Worm (Caenorhabditis elegans) whole organism, L4 larva: ENCODE data around the gene F19G12.8.
"Not testable (repeated sequence)": the region's sequence is repeated elsewhere in the genome, so short reads cannot be mapped to it uniquely, and the experiment has no call there.

Source experiments
- F26F4.8 ChIP-seq: fragments of 200-800 bp; sonication (Bioruptor generic); conservative IDR thresholded peaks from 2 replicates; pipeline ENCODE4 v1.3.6; 2022; ENCODE audit warnings: missing genetic modification characterization, missing compliant biosample characterization
- F44E2.7 ChIP-seq: fragments of 200-800 bp; sonication (Bioruptor generic); IDR thresholded peaks from 2 replicates; pipeline ENCODE4 v2.1.2; 2022; ENCODE audit warnings: missing genetic modification characterization, missing compliant biosample characterization
- R02D3.7 ChIP-seq: fragments of 150-350 bp; sonication (generic microtip); optimal IDR thresholded peaks from 3 replicates; lab custom pipeline; 2014; ENCODE audit warnings: missing biosample characterization, missing genetic modification characterization
- T26A8.4 ChIP-seq: fragments of 200-800 bp; sonication (Bioruptor generic); IDR thresholded peaks from 2 replicates; pipeline ENCODE4 v1.3.6; 2022; ENCODE audit warnings: missing genetic modification characterization, missing compliant biosample characterization
- Y105C5A.15 ChIP-seq: fragments of 200-800 bp; sonication (Bioruptor generic); IDR thresholded peaks from 2 replicates; pipeline ENCODE4 v1.3.6; 2022; ENCODE audit warnings: missing genetic modification characterization, missing compliant biosample characterization
- Y48G9A.11 ChIP-seq: fragments of 200-800 bp; sonication (Bioruptor generic); IDR thresholded peaks from 2 replicates; pipeline ENCODE4 v1.3.6; 2022; ENCODE audit warnings: missing genetic modification reagents, missing genetic modification characterization, missing compliant biosample characterization
- Y75B8A.6 ChIP-seq: fragments of 200-800 bp; sonication (Bioruptor generic); IDR thresholded peaks from 2 replicates; pipeline ENCODE4 v1.3.6; 2022; ENCODE audit warnings: missing genetic modification reagents, missing genetic modification characterization, missing compliant biosample characterization
- ZK337.2 ChIP-seq: fragments of 200-800 bp; sonication (Bioruptor generic); IDR thresholded peaks from 2 replicates; pipeline ENCODE4 v1.3.6; 2022; ENCODE audit warnings: missing genetic modification reagents, missing genetic modification characterization, missing compliant biosample characterization
- arid-1 ChIP-seq: fragments of 200-800 bp; sonication (Bioruptor generic); conservative IDR thresholded peaks from 2 replicates; pipeline ENCODE4 v1.3.6; 2022; ENCODE audit warnings: missing genetic modification reagents, missing genetic modification characterization, missing compliant biosample characterization
- ceh-20 ChIP-seq: fragments of 200-800 bp; sonication (Bioruptor generic); IDR thresholded peaks from 2 replicates; pipeline ENCODE4 v1.3.6; 2022; ENCODE audit warnings: missing genetic modification reagents, missing genetic modification characterization, missing compliant biosample characterization
- ceh-44 ChIP-seq: fragments of 200-800 bp; sonication (Bioruptor generic); IDR thresholded peaks from 2 replicates; pipeline ENCODE4 v1.3.6; 2022; ENCODE audit warnings: missing genetic modification reagents, missing genetic modification characterization, missing compliant biosample characterization
- ctbp-1 ChIP-seq: fragments of 200-800 bp; sonication (Bioruptor generic); IDR thresholded peaks from 2 replicates; pipeline ENCODE4 v1.3.6; 2022; ENCODE audit warnings: missing genetic modification reagents, missing genetic modification characterization, missing compliant biosample characterization
- daf-8 ChIP-seq: fragments of 200-800 bp; sonication (Bioruptor generic); IDR thresholded peaks from 2 replicates; pipeline ENCODE4 v1.3.6; 2022; ENCODE audit warnings: missing genetic modification characterization, missing compliant biosample characterization
- dmd-6 ChIP-seq: fragments of 200-800 bp; sonication (Bioruptor generic); IDR thresholded peaks from 2 replicates; pipeline ENCODE4 v1.3.6; 2022; ENCODE audit warnings: missing genetic modification reagents, missing genetic modification characterization, missing compliant biosample characterization
- dmd-8 ChIP-seq: fragments of 200-800 bp; sonication (Bioruptor generic); IDR thresholded peaks from 2 replicates; pipeline ENCODE4 v1.3.6; 2022; ENCODE audit warnings: missing genetic modification characterization, missing compliant biosample characterization
- dmd-9 ChIP-seq: fragments of 200-800 bp; sonication (Bioruptor generic); IDR thresholded peaks from 2 replicates; pipeline ENCODE4 v1.3.6; 2022; ENCODE audit warnings: missing genetic modification reagents, missing genetic modification characterization, missing compliant biosample characterization
- egl-43 ChIP-seq: fragments of 200-800 bp; sonication (Bioruptor generic); IDR thresholded peaks from 2 replicates; pipeline ENCODE4 v1.3.6; 2022; ENCODE audit warnings: missing genetic modification reagents, missing genetic modification characterization, missing compliant biosample characterization
- lim-7 ChIP-seq: fragments of 200-800 bp; sonication (Bioruptor generic); IDR thresholded peaks from 2 replicates; pipeline ENCODE4 v1.3.6; 2022; ENCODE audit warnings: missing genetic modification characterization, missing compliant biosample characterization
- lin-1 ChIP-seq: fragments of 200-800 bp; sonication (Bioruptor generic); IDR thresholded peaks from 2 replicates; pipeline ENCODE4 v1.3.6; 2022; ENCODE audit warnings: missing genetic modification reagents, missing genetic modification characterization, missing compliant biosample characterization
- lin-38 ChIP-seq: fragments of 200-800 bp; sonication (Bioruptor generic); IDR thresholded peaks from 2 replicates; pipeline ENCODE4 v1.3.6; 2022; ENCODE audit warnings: missing genetic modification reagents, missing genetic modification characterization, missing compliant biosample characterization
- madf-5 ChIP-seq, 2 experiments: fragments of 200-800 bp; sonication (Bioruptor generic); IDR thresholded peaks; 2 replicates each; pipeline ENCODE4 v1.3.6; 2022; ENCODE audit warnings: missing compliant biosample characterization in 2 of 2, missing genetic modification characterization in 2 of 2
- madf-9 ChIP-seq: fragments of 200-800 bp; sonication (Bioruptor generic); conservative IDR thresholded peaks from 2 replicates; pipeline ENCODE4 v1.3.6; 2022; ENCODE audit warnings: missing genetic modification reagents, missing genetic modification characterization, missing compliant biosample characterization
- mdl-1 ChIP-seq, 2 experiments: fragments of 150-350 bp in 1 of 2; sonication (generic microtip) in 1 of 2; optimal IDR thresholded peaks; 2 replicates each; lab custom pipeline; 2014 to 2017; ENCODE audit warnings: missing biosample characterization in 2 of 2, missing genetic modification characterization in 2 of 2
- mdt-29 ChIP-seq: fragments of 200-800 bp; sonication (Bioruptor generic); IDR thresholded peaks from 2 replicates; pipeline ENCODE4 v1.3.6; 2022; ENCODE audit warnings: missing genetic modification reagents, missing genetic modification characterization, missing compliant biosample characterization
- nhr-11 ChIP-seq: fragments of 150-350 bp; optimal IDR thresholded peaks from 2 replicates; lab custom pipeline; 2014; ENCODE audit warnings: missing biosample characterization, missing genetic modification characterization
- nhr-41 ChIP-seq: fragments of 200-800 bp; sonication (Bioruptor generic); IDR thresholded peaks from 2 replicates; pipeline ENCODE4 v1.3.6; 2022; ENCODE audit warnings: missing genetic modification reagents, missing genetic modification characterization, missing compliant biosample characterization
- pha-4 ChIP-seq, 2 experiments: fragments of 150-350 bp in 1 of 2; fragments of 200-800 bp in 1 of 2; sonication (Bioruptor generic) in 1 of 2; IDR thresholded peaks in 1 of 2; optimal IDR thresholded peaks in 1 of 2; 2 replicates each; pipeline versions ENCODE4 v1.3.6 to Lab custom; 2014 to 2022; ENCODE audit warnings: missing genetic modification characterization in 2 of 2, missing genetic modification reagents in 2 of 2, missing biosample characterization in 1 of 2, missing compliant biosample characterization in 1 of 2
- php-3 ChIP-seq: fragments of 200-800 bp; sonication (Bioruptor generic); IDR thresholded peaks from 2 replicates; pipeline ENCODE4 v1.3.6; 2022; ENCODE audit warnings: missing genetic modification reagents, missing genetic modification characterization, missing compliant biosample characterization
- saeg-2 ChIP-seq: fragments of 200-800 bp; sonication (Bioruptor generic); IDR thresholded peaks from 2 replicates; pipeline ENCODE4 v1.3.6; 2022; ENCODE audit warnings: missing genetic modification reagents, missing genetic modification characterization, missing compliant biosample characterization
- snpc-1.2 ChIP-seq: fragments of 200-800 bp; sonication (Bioruptor generic); IDR thresholded peaks from 2 replicates; pipeline ENCODE4 v1.3.6; 2022; ENCODE audit warnings: missing genetic modification reagents, missing genetic modification characterization, missing compliant biosample characterization
- snpc-4 ChIP-seq: fragments of 150-350 bp; optimal IDR thresholded peaks from 2 replicates; lab custom pipeline; 2014; ENCODE audit warnings: missing biosample characterization, missing genetic modification characterization
- tag-97 ChIP-seq: fragments of 200-800 bp; sonication (Bioruptor generic); IDR thresholded peaks from 2 replicates; pipeline ENCODE4 v1.3.6; 2022; ENCODE audit warnings: missing genetic modification characterization, missing compliant biosample characterization
- tra-1 ChIP-seq: fragments of 200-800 bp; sonication (Bioruptor generic); IDR thresholded peaks from 2 replicates; pipeline ENCODE4 v1.3.6; 2022; ENCODE audit warnings: missing genetic modification reagents, missing genetic modification characterization, missing compliant biosample characterization
- vab-7 ChIP-seq: fragments of 200-800 bp; sonication (Bioruptor generic); IDR thresholded peaks from 2 replicates; pipeline ENCODE4 v1.3.6; 2022; ENCODE audit warnings: missing genetic modification reagents, missing genetic modification characterization, missing compliant biosample characterization
- zfp-3 ChIP-seq: fragments of 200-800 bp; sonication (Bioruptor generic); conservative IDR thresholded peaks from 2 replicates; pipeline ENCODE4 v1.3.6; 2022; ENCODE audit warnings: missing genetic modification reagents, missing genetic modification characterization, missing compliant biosample characterization

The F19G12.8 gene

DNA sequence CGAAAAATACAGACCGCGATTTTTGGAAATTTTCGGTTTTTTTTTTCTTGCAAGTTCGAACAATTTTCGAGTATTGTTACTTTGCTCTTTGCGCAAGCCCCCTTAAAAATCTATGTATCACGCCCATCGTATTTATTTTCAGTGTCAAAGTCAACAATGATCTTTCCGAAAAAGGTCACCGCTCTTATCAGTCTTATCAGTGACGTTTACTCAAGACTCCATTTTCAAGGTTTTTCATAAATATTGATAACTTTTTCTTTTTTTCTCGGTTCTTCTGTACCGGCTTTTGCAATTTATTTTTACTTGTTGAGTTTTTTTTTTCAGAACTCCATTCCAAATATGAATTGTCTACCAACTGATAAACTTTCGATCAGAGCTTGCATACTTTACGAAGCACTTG, 45.4 kb upstream of the F19G12.8 start, which contains the start of gene fbxa-190 (continued):
- TF ChIP-seq R02D3.7 (tag; lab: Kevin White, UChicago): no peak
- TF ChIP-seq, all 104 proteins: peak for 5

DNA sequence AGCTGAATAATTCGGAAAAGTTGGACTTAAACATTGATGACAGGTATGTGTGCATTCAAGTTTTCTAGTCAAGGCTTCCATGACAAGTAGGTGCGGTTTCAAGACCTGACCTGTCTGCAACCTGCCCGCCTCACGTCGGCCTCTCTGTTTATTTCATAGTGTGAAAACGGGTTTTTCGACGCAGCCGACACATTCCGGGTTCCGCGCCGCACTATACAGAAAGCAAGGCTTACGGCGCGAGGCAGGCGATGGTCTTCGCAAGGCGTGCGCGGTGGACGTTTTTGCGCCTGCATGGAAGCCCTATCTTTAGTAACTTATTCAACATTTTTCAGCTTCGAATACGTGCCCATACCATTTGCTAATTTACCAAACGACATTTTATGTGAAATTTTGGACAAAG, 44.7 kb upstream of the F19G12.8 start:
- TF ChIP-seq snpc-1.2 (GFP tag; lab: Robert Waterston, UW) (peak; percentile 39; the same call in 1 of the 2 replicates), F26F4.8 (GFP tag; lab: Robert Waterston, UW) (0 out of 2 replicates have a peak, but pooled peaks have one; percentile 20), ceh-44 (GFP tag; lab: Robert Waterston, UW) (no peak), mdt-29 (no peak), snpc-4 (tag; lab: Kevin White, UChicago) (peak; percentile 3), mdl-1 (tag; optimal IDR thresholded peaks at IDR 0.05; lab: Kevin White, UChicago) (no peak), nhr-11 (tag; lab: Kevin White, UChicago) (no peak)

ce11 chrX:1375071-1375470, 42.0 kb upstream of the F19G12.8 start:
- TF ChIP-seq Y105C5A.15 (GFP tag; lab: Robert Waterston, UW) (peak; percentile 99), vab-7 (peak; percentile 91), Y48G9A.11 (GFP tag; lab: Robert Waterston, UW) (peak; percentile 93), T26A8.4 (GFP tag; lab: Robert Waterston, UW) (peak; percentile 36; the same call in 1 of the 2 replicates), dmd-9 (peak; percentile 76; the same call in 1 of the 2 replicates), php-3 (GFP tag; lab: Robert Waterston, UW) (peak; percentile 47; the same call in 1 of the 2 replicates), arid-1 (peak; percentile 96), ceh-20 (GFP tag; lab: Robert Waterston, UW) (0 out of 2 replicates have a peak, but pooled peaks have one; percentile 39), daf-8 (GFP tag; lab: Robert Waterston, UW) (peak; percentile 87; the same call in 1 of the 2 replicates), lin-38 (GFP tag; lab: Robert Waterston, UW) (peak; percentile 72), F44E2.7 (GFP tag; lab: Robert Waterston, UW) (peak; percentile 82; the same call in 1 of the 2 replicates), nhr-41 (GFP tag; lab: Robert Waterston, UW) (peak; percentile 92), saeg-2 (GFP tag; lab: Robert Waterston, UW) (peak; percentile 51; the same call in 1 of the 2 replicates), ctbp-1 (GFP tag; lab: Robert Waterston, UW) (peak; percentile 92), egl-43 (GFP tag; lab: Robert Waterston, UW) (peak; percentile 88), Y75B8A.6 (GFP tag; lab: Robert Waterston, UW) (peak; percentile 89; the same call in 1 of the 2 replicates), mdt-29 (peak; percentile 99), dmd-6 (GFP tag; lab: Robert Waterston, UW) (peak; percentile 62), madf-5 (GFP tag; IDR thresholded peaks at IDR 0.05; lab: Robert Waterston, UW) (peak; percentile 96 to 97), F26F4.8 (GFP tag; lab: Robert Waterston, UW) (peak; percentile 82), tra-1 (GFP tag; lab: Robert Waterston, UW) (peak; percentile 92), ceh-44 (GFP tag; lab: Robert Waterston, UW) (peak; percentile 97), pha-4 (GFP tag; IDR thresholded peaks at IDR 0.05; lab: Robert Waterston, UW) (peak; percentile 94), lin-1 (GFP tag; lab: Robert Waterston, UW) (peak; percentile 97), snpc-1.2 (GFP tag; lab: Robert Waterston, UW) (peak; percentile 97), zfp-3 (peak; percentile 69), tag-97 (GFP tag; lab: Robert Waterston, UW) (peak; percentile 92; the same call in 1 of the 2 replicates), ZK337.2 (GFP tag; lab: Robert Waterston, UW) (0 out of 2 replicates have a peak, but pooled peaks have one; percentile 52), dmd-8 (GFP tag; lab: Robert Waterston, UW) (peak; percentile 66), lim-7 (peak; percentile 79), madf-9 (GFP tag; lab: Robert Waterston, UW) (peak; percentile 87)
- not testable (repeated sequence) for TF ChIP-seq pha-4 (tag; optimal IDR thresholded peaks at IDR 0.05; lab: Kevin White, UChicago)
